Worm (Caenorhabditis elegans) whole organism, L2 larva: ENCODE measurements around the gene R144.11.

ENCODE experiments used
- C34F6.9 ChIP-seq: fragments of 150-350 bp; optimal IDR thresholded peaks from 2 replicates; lab custom pipeline; 2014; ENCODE audit warnings: missing biosample characterization, missing genetic modification characterization
- blmp-1 ChIP-seq: sonication (generic microtip); optimal IDR thresholded peaks from 2 replicates; lab custom pipeline; 2017; ENCODE audit warnings: missing genetic modification characterization, mild to moderate bottlenecking, missing compliant biosample characterization, antibody characterized with exemption, moderate library complexity; ENCODE audit not compliant: insufficient read depth
- ceh-82 ChIP-seq: fragments of 150-350 bp; optimal IDR thresholded peaks from 2 replicates; lab custom pipeline; 2014; ENCODE audit warnings: missing biosample characterization, missing genetic modification characterization
- elt-1 ChIP-seq: fragments of 150-350 bp; optimal IDR thresholded peaks from 2 replicates; lab custom pipeline; 2014; ENCODE audit warnings: missing biosample characterization, missing genetic modification characterization
- elt-3 ChIP-seq: sonication (generic microtip); optimal IDR thresholded peaks from 2 replicates; lab custom pipeline; 2017; ENCODE audit warnings: missing biosample characterization, missing genetic modification characterization
- lin-39 ChIP-seq: fragments of 150-350 bp; optimal IDR thresholded peaks from 2 replicates; lab custom pipeline; 2014; ENCODE audit warnings: missing biosample characterization, missing genetic modification reagents, missing genetic modification characterization
- lsy-2 ChIP-seq, 2 experiments: fragments of 150-350 bp in 1 of 2; sonication (generic microtip) in 1 of 2; optimal IDR thresholded peaks; 2 replicates each; lab custom pipeline; 2014 to 2017; ENCODE audit warnings: missing biosample characterization in 2 of 2, missing genetic modification characterization in 2 of 2
- mab-5 ChIP-seq: fragments of 150-350 bp; optimal IDR thresholded peaks from 2 replicates; lab custom pipeline; 2014; ENCODE audit warnings: missing biosample characterization, missing genetic modification characterization
- mdl-1 ChIP-seq, 2 experiments: fragments of 150-350 bp in 1 of 2; sonication (generic microtip) in 1 of 2; optimal IDR thresholded peaks; 2 replicates each; lab custom pipeline; 2017; ENCODE audit warnings: missing biosample characterization in 2 of 2, missing genetic modification characterization in 2 of 2
- nhr-11 ChIP-seq: fragments of 150-350 bp; optimal IDR thresholded peaks from 2 replicates; lab custom pipeline; 2014; ENCODE audit warnings: missing biosample characterization, missing genetic modification characterization
- nhr-6 ChIP-seq: fragments of 150-350 bp; optimal IDR thresholded peaks from 2 replicates; lab custom pipeline; 2014; ENCODE audit warnings: missing biosample characterization, missing genetic modification characterization
- nhr-77 ChIP-seq: fragments of 150-350 bp; optimal IDR thresholded peaks from 2 replicates; lab custom pipeline; 2014; ENCODE audit warnings: missing biosample characterization, missing genetic modification characterization
- unc-62 ChIP-seq: fragments of 150-350 bp; optimal IDR thresholded peaks from 2 replicates; lab custom pipeline; 2014; ENCODE audit warnings: missing biosample characterization, missing genetic modification reagents, missing genetic modification characterization
- ztf-11 ChIP-seq: sonication (generic microtip); optimal IDR thresholded peaks from 2 replicates; lab custom pipeline; 2017; ENCODE audit warnings: missing biosample characterization, missing genetic modification characterization

DNA sequence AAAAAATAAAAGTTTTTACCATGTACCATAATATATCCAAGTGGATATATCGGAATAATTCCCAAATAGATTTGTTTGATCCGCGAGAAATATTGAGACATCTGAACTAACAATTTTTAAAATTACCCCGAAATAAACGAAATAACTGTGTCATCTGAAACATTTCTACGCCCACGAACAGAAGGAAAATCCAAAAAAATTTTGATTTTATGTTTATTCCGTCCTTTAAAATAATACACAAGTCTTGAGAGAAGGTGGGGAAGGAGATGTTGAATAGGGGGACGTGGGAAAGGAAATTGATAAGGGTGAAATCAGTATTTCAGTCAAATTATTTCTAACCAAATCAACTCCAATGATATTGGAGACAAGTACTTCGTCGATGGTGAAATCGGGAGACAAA lies at the start of gene R144.11:
- TF ChIP-seq unc-62 (GFP tag; lab: Kevin White, UChicago), result no peak
- TF ChIP-seq elt-3 (tag; lab: Kevin White, UChicago), result no peak
- TF ChIP-seq nhr-6, result no peak
- TF ChIP-seq nhr-77 (tag; lab: Kevin White, UChicago), result no peak
- no peak for TF ChIP-seq ceh-82 (tag; lab: Kevin White, UChicago)
- TF ChIP-seq elt-1 (tag; lab: Kevin White, UChicago), result no peak
- no peak for TF ChIP-seq mdl-1 (tag; optimal IDR thresholded peaks at IDR 0.05; lab: Kevin White, UChicago)
- TF ChIP-seq nhr-11 (tag; lab: Kevin White, UChicago), result no peak
- no peak for TF ChIP-seq blmp-1 (tag; lab: Kevin White, UChicago)
- no peak for TF ChIP-seq lin-39 (tag; lab: Kevin White, UChicago)
- TF ChIP-seq ztf-11 (tag; lab: Kevin White, UChicago), result no peak
- TF ChIP-seq lsy-2 (tag; optimal IDR thresholded peaks at IDR 0.05; lab: Kevin White, UChicago), result no peak
- no peak for TF ChIP-seq mab-5 (tag; lab: Kevin White, UChicago)
- no peak for TF ChIP-seq C34F6.9 (tag; lab: Kevin White, UChicago)
